Worm (Caenorhabditis elegans): ENCODE measurements around the gene col-115.

ce11 chrIV:8028372-8028771 lies 39.9 kb downstream of the col-115 start:
- TF ChIP-seq dao-5 (tag; optimal IDR thresholded peaks at IDR 0.05) (no peak), W03F9.2 (tag; optimal IDR thresholded peaks at IDR 0.05) (no peak), him-1 (tag; optimal IDR thresholded peaks at IDR 0.05) (no peak)
